Fruit fly (Drosophila melanogaster): ENCODE results near the gene wor.

Gene wor

DNA sequence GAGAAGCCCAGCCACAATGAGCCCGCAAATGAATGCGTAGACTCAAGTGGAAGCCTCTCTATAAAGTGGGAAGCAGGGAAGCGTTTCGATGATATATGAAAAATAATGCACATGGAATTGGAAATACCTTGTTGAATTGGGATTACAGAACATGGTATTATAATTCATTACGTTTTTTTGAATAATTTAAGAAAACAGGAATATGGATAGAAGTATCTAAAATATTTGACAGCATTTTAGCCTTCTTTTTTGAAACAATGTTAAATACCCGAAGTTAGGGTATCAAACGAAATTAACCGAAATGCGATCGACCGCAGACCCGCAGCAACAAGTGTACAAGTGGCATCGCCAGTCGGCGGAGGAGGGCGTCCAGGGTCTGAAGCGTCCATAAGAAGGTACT lies 39.3 kb downstream of the wor start (continued):
- TF ChIP-seq inv (GFP tag; IDR thresholded peaks at IDR 0.05; ENCODE audit: partially characterized antibody) (no peak), CG12219 (GFP tag; optimal IDR thresholded peaks at IDR 0.05) (no peak), zfh1 (GFP tag; IDR thresholded peaks at IDR 0.05) (no peak), nom (GFP tag; optimal IDR thresholded peaks at IDR 0.05) (peak; percentile 36), ERR (GFP tag; optimal IDR thresholded peaks at IDR 0.05) (no peak), lola (GFP tag; optimal IDR thresholded peaks at IDR 0.05) (peak in 1 of 3 experiments; percentile 25), CG12299 (tag; optimal IDR thresholded peaks at IDR 0.05) (no peak), corto (GFP tag; optimal IDR thresholded peaks at IDR 0.05) (peak; percentile 52), sens (GFP tag) (peak; percentile 14), CG4360 (GFP tag; IDR thresholded peaks at IDR 0.05) (no peak), CG33213 (GFP tag; optimal IDR thresholded peaks at IDR 0.05) (no peak), cas (GFP tag; IDR thresholded peaks at IDR 0.05) (no peak), CG2712 (tag; optimal IDR thresholded peaks at IDR 0.05) (peak; percentile 59), bowl (GFP tag; IDR thresholded peaks at IDR 0.05) (no peak), CG11456 (GFP tag; IDR thresholded peaks at IDR 0.05) (no peak), CG10959 (GFP tag; IDR thresholded peaks at IDR 0.05) (no peak), Stat92E (GFP tag; optimal IDR thresholded peaks at IDR 0.05) (peak in 1 of 3 experiments; percentile 49)

DNA sequence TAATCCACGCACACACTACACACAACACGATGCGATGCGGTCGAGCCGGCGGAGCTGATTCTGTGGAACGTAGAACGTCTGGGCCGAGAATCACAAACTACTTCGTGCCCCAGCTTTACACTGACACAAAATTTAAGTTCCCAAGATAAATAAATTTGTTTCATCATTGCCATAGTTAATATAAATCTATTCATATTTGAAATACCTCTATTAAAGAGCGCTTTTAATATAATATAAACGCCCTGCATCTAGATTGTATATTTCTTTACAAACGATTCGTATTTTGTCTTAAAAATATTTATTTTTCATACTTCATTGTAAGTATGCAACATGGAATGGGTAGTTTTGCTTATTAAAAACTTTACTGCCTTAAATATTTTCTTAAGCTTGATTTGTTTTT lies 40.0 kb downstream of the wor start:
- TF ChIP-seq crp (GFP tag; optimal IDR thresholded peaks at IDR 0.05) (no peak), Usf (GFP tag; optimal IDR thresholded peaks at IDR 0.05) (no peak), so (GFP tag; IDR thresholded peaks at IDR 0.05) (no peak), trh (GFP tag; optimal IDR thresholded peaks at IDR 0.05) (no peak), Gug (GFP tag; IDR thresholded peaks at IDR 0.05) (no peak), zen (tag; optimal IDR thresholded peaks at IDR 0.05) (no peak), Ada2b (GFP tag; IDR thresholded peaks at IDR 0.05) (no peak), CG14050 (GFP tag; IDR thresholded peaks at IDR 0.05) (no peak), CG2712 (tag; optimal IDR thresholded peaks at IDR 0.05) (peak; percentile 21), CG1792 (GFP tag; optimal IDR thresholded peaks at IDR 0.05) (no peak), CG17361 (GFP tag; IDR thresholded peaks at IDR 0.05) (0 out of 3 replicates have a peak, but pooled peaks have one; percentile 31), Pdp1 (GFP tag; optimal IDR thresholded peaks at IDR 0.05) (no peak), lola (GFP tag; optimal IDR thresholded peaks at IDR 0.05) (peak in 1 of 3 experiments; percentile 27), CG3281 (GFP tag; optimal IDR thresholded peaks at IDR 0.05) (no peak), CG14710 (tag; optimal IDR thresholded peaks at IDR 0.05) (peak; percentile 13), GATAe (GFP tag; conservative IDR thresholded peaks at IDR 0.05) (no peak), pfk (GFP tag; optimal IDR thresholded peaks at IDR 0.05) (no peak), CG43689 (GFP tag; IDR thresholded peaks at IDR 0.05) (no peak), p53 (GFP tag; optimal IDR thresholded peaks at IDR 0.05) (no peak), CrebB (tag; optimal IDR thresholded peaks at IDR 0.05) (no peak), CG17328 (GFP tag; IDR thresholded peaks at IDR 0.05) (no peak), CG10979 (tag; optimal IDR thresholded peaks at IDR 0.05) (peak; percentile 27), YL-1 (GFP tag; optimal IDR thresholded peaks at IDR 0.05) (no peak), E2f2 (GFP tag; IDR thresholded peaks at IDR 0.05) (no peak), fd3F (GFP tag; optimal IDR thresholded peaks at IDR 0.05) (no peak), CG16815 (GFP tag; optimal IDR thresholded peaks at IDR 0.05) (no peak), CG18262 (tag; optimal IDR thresholded peaks at IDR 0.05) (peak; percentile 44), Adf1 (GFP tag; IDR thresholded peaks at IDR 0.05) (no peak), psq (GFP tag; optimal IDR thresholded peaks at IDR 0.05) (no peak), klu (GFP tag; IDR thresholded peaks at IDR 0.05) (no peak), Ptx1 (GFP tag; IDR thresholded peaks at IDR 0.05) (no peak), nom (GFP tag; optimal IDR thresholded peaks at IDR 0.05) (peak; percentile 12), amos (GFP tag; IDR thresholded peaks at IDR 0.05; ENCODE audit: partially characterized antibody) (no peak), CG12236 (GFP tag; optimal IDR thresholded peaks at IDR 0.05) (no peak), dysf (GFP tag; IDR thresholded peaks at IDR 0.05) (no peak), Ets97D (GFP tag; optimal IDR thresholded peaks at IDR 0.05) (no peak), CG17612 (GFP tag; IDR thresholded peaks at IDR 0.05) (no peak)

All from whole organism, embryonic.